Worm (Caenorhabditis elegans) whole organism, mixed stage, embryonic: ENCODE measurements around the gene srt-74.

Experiments
- bed-3 ChIP-seq: fragments of 200-800 bp; sonication (Bioruptor generic); optimal IDR thresholded peaks from 3 replicates; lab custom pipeline; 2018; ENCODE audit warnings: mild to moderate bottlenecking, missing genetic modification characterization, moderate library complexity, missing compliant biosample characterization
- elt-1 ChIP-seq: sonication (generic microtip); optimal IDR thresholded peaks from 2 replicates; lab custom pipeline; 2017; ENCODE audit warnings: missing genetic modification characterization, mild to moderate bottlenecking, missing compliant biosample characterization, antibody characterized with exemption, moderate library complexity, borderline replicate concordance; ENCODE audit not compliant: insufficient read depth
- nhr-12 ChIP-seq: fragments of 150-350 bp; optimal IDR thresholded peaks from 2 replicates; lab custom pipeline; 2014; ENCODE audit warnings: missing biosample characterization, missing genetic modification characterization
- nhr-237 ChIP-seq: fragments of 150-350 bp; optimal IDR thresholded peaks from 2 replicates; lab custom pipeline; 2014; ENCODE audit warnings: missing biosample characterization, missing genetic modification characterization
- pha-4 ChIP-seq: fragments of 150-350 bp; optimal IDR thresholded peaks from 2 replicates; lab custom pipeline; 2018; ENCODE audit warnings: missing biosample characterization, missing genetic modification reagents, missing genetic modification characterization
- unc-62 ChIP-seq: fragments of 150-350 bp; optimal IDR thresholded peaks from 2 replicates; lab custom pipeline; 2014; ENCODE audit warnings: missing biosample characterization, missing genetic modification reagents, missing genetic modification characterization

- TF ChIP-seq elt-1 (tag; lab: Kevin White, UChicago) = no peak
- no peak for TF ChIP-seq nhr-237 (tag; lab: Kevin White, UChicago)
- TF ChIP-seq nhr-12 (tag; lab: Kevin White, UChicago) = no peak
- TF ChIP-seq unc-62 (GFP tag; lab: Kevin White, UChicago) = no peak
- TF ChIP-seq pha-4 (tag; lab: Kevin White, UChicago) = no peak
- no peak for TF ChIP-seq bed-3
Measured at ce11 chrV:14314236-14314635, 32.1 kb upstream of the srt-74 start, which contains the start of gene F47B8.1.
